Worm (Caenorhabditis elegans) whole organism, dauer: ENCODE results near the gene fbxa-165.
"Not testable (repeated sequence)": the region's sequence is repeated elsewhere in the genome, so short reads cannot be mapped to it uniquely, and the experiment has no call there.

Experiments used
- unc-62 ChIP-seq: sonication (generic microtip); optimal IDR thresholded peaks from 2 replicates; lab custom pipeline; 2017; ENCODE audit warnings: missing biosample characterization, missing genetic modification reagents, missing genetic modification characterization

The fbxa-165 gene

ce11 chrII:1616382-1616781 is at the start of gene fbxa-165:
Gene fbxa-165 (minus strand): TSS chrII:1616482.
- no peak for TF ChIP-seq unc-62 (GFP tag; lab: Kevin White, UChicago)

DNA sequence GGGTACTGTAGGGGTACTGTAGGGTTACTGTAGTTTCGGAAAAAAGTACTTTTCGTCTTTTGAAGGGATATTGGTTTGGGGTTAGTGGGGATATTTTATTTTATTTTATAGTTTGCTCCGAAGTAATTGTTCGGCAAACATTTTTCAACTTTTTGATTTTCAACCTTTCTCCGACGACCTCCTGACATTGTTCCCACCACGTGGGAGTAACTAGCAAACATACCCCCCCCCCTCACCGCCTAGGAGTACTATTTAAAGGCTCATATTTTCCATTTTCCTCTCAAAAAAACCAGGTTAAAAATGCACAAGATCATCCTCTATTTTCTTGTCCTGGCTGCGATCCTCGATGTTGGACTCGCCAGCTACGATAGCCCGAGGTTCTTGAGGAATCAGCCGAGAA is 49.7 kb upstream of the fbxa-165 start, which contains the start of gene srlf-29:
Gene srlf-29 (plus strand): TSS at position 301 of the 400 bp plus-strand sequence.
- TF ChIP-seq unc-62 (GFP tag; lab: Kevin White, UChicago), result no peak

DNA sequence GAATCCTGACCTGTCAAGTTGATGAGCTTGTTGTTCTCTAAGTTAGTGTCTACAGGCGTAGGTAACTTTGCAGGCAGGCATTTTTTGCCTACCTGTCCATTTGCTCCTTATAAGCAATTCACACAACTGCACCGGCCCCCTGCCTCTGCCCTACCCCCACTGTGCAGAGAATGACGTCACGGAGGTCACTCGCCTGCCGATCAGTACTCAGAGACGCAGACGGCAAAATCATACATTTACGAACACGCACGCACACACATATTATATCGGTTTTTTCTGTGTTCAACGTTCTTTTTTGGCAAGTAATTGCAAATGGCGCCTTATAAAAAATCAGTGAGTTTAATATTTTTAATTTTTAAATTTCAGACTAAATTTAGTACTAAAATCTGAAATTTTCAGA is 47.2 kb upstream of the fbxa-165 start, which contains the start of gene duxl-1:
Gene duxl-1 (plus strand): TSS at position 184 of the 400 bp plus-strand sequence.
- no peak for TF ChIP-seq unc-62 (GFP tag; lab: Kevin White, UChicago)

- no peak for TF ChIP-seq unc-62 (GFP tag; lab: Kevin White, UChicago)
Measured at ce11 chrII:1662881-1663280, 46.6 kb upstream of the fbxa-165 start, which contains the start of gene ZC204.14. Gene ZC204.14 (minus strand): TSS chrII:1662949.

ce11 chrII:1660888-1661287 is 44.6 kb upstream of the fbxa-165 start, which contains the start of gene ZC204.13:
Gene ZC204.13 (minus strand): TSS chrII:1660988.
- not testable (repeated sequence) for TF ChIP-seq unc-62 (GFP tag; lab: Kevin White, UChicago)

DNA sequence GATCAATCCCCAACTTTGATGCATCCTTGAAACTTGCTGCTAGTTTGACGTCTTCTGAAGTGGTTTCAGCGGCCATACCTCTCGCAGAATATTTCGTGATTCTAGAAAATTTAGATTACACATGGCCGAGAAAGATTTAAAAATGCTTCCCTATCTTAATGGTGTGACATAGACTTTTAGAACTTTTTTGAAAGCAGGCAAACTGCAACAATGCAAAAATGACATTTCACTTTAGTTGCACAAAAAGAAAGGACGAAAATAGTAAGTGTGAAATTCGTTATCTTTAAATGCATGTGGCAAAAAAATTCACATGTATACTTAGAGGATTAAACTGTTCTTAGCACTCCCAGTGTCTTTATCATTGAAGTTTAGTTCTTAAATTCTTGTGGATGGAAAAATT is 40.9 kb upstream of the fbxa-165 start, which contains the start of gene ZC204.12:
Gene ZC204.12 (minus strand): TSS at position 101 of the 400 bp plus-strand sequence.
- TF ChIP-seq unc-62 (GFP tag; lab: Kevin White, UChicago), result no peak

DNA sequence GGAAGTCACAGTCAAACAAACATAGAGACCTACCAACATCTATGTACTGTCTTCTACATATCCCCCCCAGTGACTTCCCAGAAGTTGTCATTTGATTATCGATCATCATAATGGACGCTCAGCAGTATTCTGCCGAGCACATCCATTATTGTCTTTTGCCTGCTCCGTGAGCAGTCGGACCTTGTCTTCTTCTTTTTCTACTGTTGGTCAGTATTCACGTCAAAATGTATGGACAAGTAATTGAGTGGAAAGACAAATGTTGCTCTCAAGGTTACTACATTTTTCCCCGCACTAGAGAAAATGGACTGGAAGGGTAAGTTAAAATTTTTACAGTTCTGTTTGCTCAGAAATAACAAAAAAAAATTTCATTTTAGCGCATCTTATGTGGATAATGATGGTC is 38.6 kb upstream of the fbxa-165 start, which contains the start of gene btb-12:
Gene btb-12 (plus strand): TSS at position 301 of the 400 bp plus-strand sequence.
- no peak for TF ChIP-seq unc-62 (GFP tag; lab: Kevin White, UChicago)

DNA sequence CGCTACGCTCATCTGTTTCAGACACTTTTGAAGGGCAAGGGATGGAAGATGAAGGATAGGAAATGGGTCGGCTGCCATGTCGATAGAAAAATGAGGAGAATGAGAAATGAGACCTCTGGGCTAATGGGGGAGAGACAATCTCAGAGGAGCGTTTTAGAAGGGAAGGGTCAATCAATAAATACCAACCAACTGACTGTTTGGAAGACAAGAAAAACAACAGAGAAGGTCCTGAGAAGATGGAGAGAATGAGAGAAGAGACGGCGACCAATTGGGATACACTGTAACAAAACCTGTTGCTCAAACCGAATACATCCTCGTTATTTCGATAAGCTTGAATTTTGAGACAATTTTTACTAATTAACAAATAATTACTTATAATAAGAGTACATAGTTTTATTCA is 37.1 kb upstream of the fbxa-165 start, which contains the start of gene fbxb-15:
Gene fbxb-15 (minus strand): TSS at position 101 of the 400 bp plus-strand sequence.
- TF ChIP-seq unc-62 (GFP tag; lab: Kevin White, UChicago), result no peak

DNA sequence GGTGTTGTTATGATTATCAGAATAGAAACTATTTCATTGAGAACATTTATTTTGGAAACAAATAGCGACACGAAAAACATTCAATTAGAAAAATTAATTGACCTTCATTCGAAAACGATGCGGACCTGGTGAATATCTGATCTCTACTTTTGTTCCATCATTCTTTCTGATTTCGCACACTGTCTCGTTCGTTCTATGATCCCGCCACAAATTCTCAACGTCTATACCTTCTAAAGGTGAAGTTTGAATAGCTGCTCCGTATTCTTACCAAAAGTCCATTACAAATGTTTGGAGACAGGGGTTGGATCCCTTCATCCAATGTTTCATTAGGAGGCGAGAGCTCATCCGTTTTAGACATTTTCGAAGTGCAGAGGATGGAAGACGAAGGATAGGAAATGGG is 35.5 kb upstream of the fbxa-165 start, which contains the start of gene fbxb-16:
Gene fbxb-16 (minus strand): TSS at position 101 of the 400 bp plus-strand sequence.
- no peak for TF ChIP-seq unc-62 (GFP tag; lab: Kevin White, UChicago)

DNA sequence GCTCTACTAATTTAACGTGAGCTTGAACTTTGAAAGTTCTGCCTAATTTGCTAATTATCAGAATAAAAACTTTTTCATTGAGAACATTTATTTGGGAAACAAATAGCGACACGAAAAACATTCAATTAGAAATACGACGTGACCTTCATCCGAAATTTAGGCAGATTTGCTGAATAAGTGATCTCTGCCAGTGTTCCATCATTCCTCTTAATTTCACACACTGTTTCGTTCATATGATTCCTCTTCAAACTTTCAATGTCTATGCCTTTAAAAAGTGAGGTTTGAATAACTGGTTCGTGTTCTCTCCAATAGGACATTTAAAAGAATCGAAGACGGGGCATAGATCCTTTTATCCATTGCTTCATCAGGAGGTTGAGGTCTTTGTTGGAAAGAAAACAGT is 34.2 kb upstream of the fbxa-165 start, which contains the start of gene fbxb-20:
Gene fbxb-20 (minus strand): TSS at position 101 of the 400 bp plus-strand sequence.
- no peak for TF ChIP-seq unc-62 (GFP tag; lab: Kevin White, UChicago)

- TF ChIP-seq unc-62 (GFP tag; lab: Kevin White, UChicago), result no peak
Measured at ce11 chrII:1648768-1649167, 32.5 kb upstream of the fbxa-165 start, which contains the start of gene fbxb-21. Gene fbxb-21 (minus strand): TSS chrII:1648868.

ce11 chrII:1646199-1646598 is 29.9 kb upstream of the fbxa-165 start, which contains the start of gene ZC204.17:
Gene ZC204.17 (minus strand): TSS chrII:1646299.
- no peak for TF ChIP-seq unc-62 (GFP tag; lab: Kevin White, UChicago)

DNA sequence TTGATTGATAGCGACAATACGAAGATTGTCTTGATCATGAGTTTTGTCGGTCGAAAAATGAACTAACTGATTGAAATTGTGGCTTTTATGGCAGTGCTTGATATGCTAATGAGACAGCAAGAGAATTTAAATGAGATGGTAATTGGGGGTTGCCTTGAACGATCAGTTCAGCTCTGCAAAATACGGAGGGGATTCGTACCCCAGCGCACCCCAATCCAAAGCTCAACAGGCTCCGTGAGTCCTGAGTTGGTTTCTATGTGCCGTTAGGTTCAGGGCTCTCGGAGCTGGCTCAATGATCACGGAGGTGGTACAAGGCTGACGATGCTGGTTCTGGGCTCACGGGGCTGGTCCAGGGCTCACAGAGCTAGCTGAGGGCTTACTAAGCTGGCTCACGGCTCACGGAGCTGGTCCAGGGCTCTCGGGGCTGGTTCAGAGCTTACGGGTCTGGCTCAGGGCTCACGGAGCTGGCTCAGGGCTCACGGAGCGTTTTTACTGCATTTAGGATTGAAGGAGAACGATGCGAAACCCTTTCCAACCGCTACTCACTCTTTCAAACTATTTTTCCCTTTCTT is 28.6 kb upstream of the fbxa-165 start, which contains the start of gene ZC204.6:
Gene ZC204.6 (minus strand): TSS at position 51 of the 572 bp plus-strand sequence.
- TF ChIP-seq unc-62 (GFP tag; lab: Kevin White, UChicago), result no peak

- TF ChIP-seq unc-62 (GFP tag; lab: Kevin White, UChicago), result no peak
Measured at ce11 chrII:1640496-1640895, 24.2 kb upstream of the fbxa-165 start, which contains the start of gene srh-72. Gene srh-72 (minus strand): TSS chrII:1640596.

DNA sequence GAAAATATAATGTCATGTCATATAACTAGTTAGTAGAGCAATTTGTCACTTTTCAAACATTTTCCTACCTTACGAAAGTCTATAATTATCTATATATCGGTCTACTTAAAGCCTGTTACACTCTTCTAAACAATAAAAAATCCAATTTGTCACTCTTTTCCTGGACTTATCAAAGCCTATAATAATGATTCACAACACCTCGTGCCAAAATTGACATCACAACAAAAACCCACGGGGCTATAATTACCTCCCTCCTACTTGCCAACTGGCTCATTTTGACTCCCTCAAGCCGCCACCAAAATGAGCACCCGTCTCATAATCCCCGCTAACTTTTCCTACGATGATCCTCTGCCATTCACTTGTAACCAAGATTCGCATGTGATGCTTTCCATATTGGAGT is 20.1 kb upstream of the fbxa-165 start, which contains the start of gene srg-20:
Gene srg-20 (plus strand): TSS at position 301 of the 400 bp plus-strand sequence.
- TF ChIP-seq unc-62 (GFP tag; lab: Kevin White, UChicago), result not testable (repeated sequence)

ce11 chrII:1635969-1636368 is 19.7 kb upstream of the fbxa-165 start:
- TF ChIP-seq unc-62 (GFP tag; lab: Kevin White, UChicago), result no peak
